Worm (Caenorhabditis elegans): ENCODE data around the gene lron-10.

lron-10 gene

ce11 chrIII:10633403-10633674, 12.2 kb upstream of the lron-10 start, which contains the start of gene Y39A1A.9:
TSS of gene Y39A1A.9 (minus strand) at chrIII:10633501.
- no peak for TF ChIP-seq ccch-3 (GFP tag; optimal IDR thresholded peaks at IDR 0.05)

DNA sequence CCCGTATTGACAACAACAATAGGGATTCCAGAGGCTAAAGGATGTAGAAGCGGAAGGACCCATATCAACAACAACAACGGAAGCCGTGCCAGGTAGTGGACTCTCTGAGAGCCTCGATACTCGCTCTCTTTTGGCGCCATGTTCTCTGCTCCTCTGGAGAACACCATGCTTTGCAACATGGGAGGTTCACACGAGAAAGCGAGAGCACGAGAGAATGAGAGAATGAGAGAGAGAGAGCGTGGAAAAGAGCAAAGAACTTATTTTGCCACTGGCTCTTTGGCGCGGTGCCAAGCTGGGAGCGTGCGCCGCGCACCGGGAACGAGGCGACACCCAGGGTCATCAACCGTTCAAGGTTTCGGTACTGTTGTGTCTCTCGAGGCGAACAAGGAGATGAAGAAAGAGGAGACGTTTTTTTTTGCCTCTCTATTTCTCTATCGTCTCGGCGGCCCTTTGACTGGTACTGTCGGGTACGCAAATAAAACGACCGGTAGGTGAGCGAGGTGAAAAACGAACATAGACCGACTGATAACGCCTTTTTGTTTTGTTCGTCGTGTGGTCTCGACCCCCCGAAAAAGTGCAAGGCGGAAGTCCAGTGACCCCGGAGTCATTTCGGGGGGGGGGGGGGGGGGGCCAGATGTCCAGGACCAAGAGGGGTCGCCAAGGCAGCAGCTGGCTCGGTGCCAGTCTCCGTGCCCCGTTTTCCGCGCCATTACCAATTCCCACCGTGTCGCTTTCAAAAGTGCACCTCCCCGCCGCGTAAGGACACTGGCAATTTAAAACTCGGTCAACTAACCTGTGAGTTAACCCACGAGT, 11.6 kb upstream of the lron-10 start, which contains the start of gene Y39A1A.10:
Gene Y39A1A.10, plus strand, starts transcription at position 139 of the 813 bp plus-strand sequence.
- TF ChIP-seq lsl-1 (GFP tag; optimal IDR thresholded peaks at IDR 0.05) (no peak), ama-1 (optimal IDR thresholded peaks at IDR 0.05) (no peak), ama-1 (GFP tag; optimal IDR thresholded peaks at IDR 0.05) (no peak), hsf-1 (GFP tag; IDR thresholded peaks at IDR 0.05) (no peak), pha-4 (tag; optimal IDR thresholded peaks at IDR 0.05) (no peak), die-1 (tag; optimal IDR thresholded peaks at IDR 0.05) (no peak), attf-6 (GFP tag; IDR thresholded peaks at IDR 0.05) (no peak), ztf-6 (GFP tag; IDR thresholded peaks at IDR 0.05) (no peak), B0336.3 (GFP tag; IDR thresholded peaks at IDR 0.05) (no peak), C06A6.2 (GFP tag; conservative IDR thresholded peaks at IDR 0.05) (no peak), xnd-1 (tag; optimal IDR thresholded peaks at IDR 0.05) (no peak), cebp-1 (GFP tag; IDR thresholded peaks at IDR 0.05) (no peak), cebp-1 (tag; optimal IDR thresholded peaks at IDR 0.05) (peak; percentile 4), let-526 (GFP tag; IDR thresholded peaks at IDR 0.05) (no peak), zfh-2 (GFP tag; conservative IDR thresholded peaks at IDR 0.05) (peak; percentile 84), tlf-1 (GFP tag; optimal IDR thresholded peaks at IDR 0.05) (no peak), F10E7.11 (tag; optimal IDR thresholded peaks at IDR 0.05) (no peak), K12H6.12 (tag; optimal IDR thresholded peaks at IDR 0.05) (no peak), rcor-1 (GFP tag; IDR thresholded peaks at IDR 0.05) (no peak), nfyb-1 (GFP tag; IDR thresholded peaks at IDR 0.05) (0 out of 2 replicates have a peak, but pooled peaks have one; percentile 54), lin-26 (GFP tag; IDR thresholded peaks at IDR 0.05) (0 out of 2 replicates have a peak, but pooled peaks have one; percentile 11), nhr-27 (tag; optimal IDR thresholded peaks at IDR 0.05) (no peak), ceh-91 (GFP tag; IDR thresholded peaks at IDR 0.05) (no peak), F52B5.7 (tag; optimal IDR thresholded peaks at IDR 0.05) (no peak), dpl-1 (GFP tag; optimal IDR thresholded peaks at IDR 0.05) (no peak), tbx-9 (tag; optimal IDR thresholded peaks at IDR 0.05; ENCODE audit: borderline replicate concordance) (no peak), egl-18 (GFP tag; IDR thresholded peaks at IDR 0.05) (no peak), lir-1 (GFP tag; conservative IDR thresholded peaks at IDR 0.05) (no peak), ceh-58 (GFP tag; IDR thresholded peaks at IDR 0.05) (0 out of 2 replicates have a peak, but pooled peaks have one; percentile 74), egrh-3 (GFP tag; IDR thresholded peaks at IDR 0.05) (peak; percentile 95), nhr-179 (tag; optimal IDR thresholded peaks at IDR 0.05) (no peak)

DNA sequence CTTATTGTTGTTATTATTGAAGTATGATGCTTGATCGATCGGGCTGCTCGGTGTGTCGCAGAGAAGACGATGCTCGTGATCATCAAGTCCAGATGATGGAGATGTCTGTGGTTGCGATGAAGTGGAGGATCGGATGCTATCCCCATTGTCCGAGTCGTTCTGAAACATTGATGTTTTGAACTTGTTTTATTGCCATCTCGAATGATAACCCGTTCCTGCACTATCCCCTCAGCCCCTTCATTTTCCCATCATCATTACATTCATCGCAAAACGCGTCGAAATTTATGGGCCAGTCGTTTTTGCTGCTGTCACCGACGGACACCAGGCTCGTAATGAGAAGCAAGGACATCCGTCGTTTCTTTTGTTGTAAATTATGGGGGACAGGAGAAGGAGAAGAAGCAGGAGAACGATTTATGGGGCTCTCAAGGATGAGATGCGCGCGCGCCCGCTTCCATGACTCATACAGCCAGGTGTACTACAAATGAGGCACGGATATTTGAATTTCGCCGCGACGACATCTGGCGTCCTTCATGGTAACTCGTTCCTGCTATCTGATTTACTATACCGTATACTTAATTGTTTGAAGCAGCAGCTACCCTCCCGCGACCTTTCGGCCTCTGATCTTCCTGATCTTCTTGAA, 10.8 kb upstream of the lron-10 start:
- no peak for TF ChIP-seq hmg-20 (GFP tag; IDR thresholded peaks at IDR 0.05)
- no peak for TF ChIP-seq madf-3 (GFP tag; IDR thresholded peaks at IDR 0.05)
- no peak for TF ChIP-seq lin-54 (GFP tag; optimal IDR thresholded peaks at IDR 0.05)
- no peak for TF ChIP-seq F23B12.7 (tag; optimal IDR thresholded peaks at IDR 0.05; ENCODE audit: insufficient read depth)
- TF ChIP-seq Y95B8A.8 (GFP tag; IDR thresholded peaks at IDR 0.05) = no peak
- no peak for TF ChIP-seq rcor-1 (GFP tag; IDR thresholded peaks at IDR 0.05)
- TF ChIP-seq F33H1.4 (GFP tag; IDR thresholded peaks at IDR 0.05) = no peak
- TF ChIP-seq xnd-1 (tag; optimal IDR thresholded peaks at IDR 0.05) = no peak
- no peak for TF ChIP-seq rec-8 (tag; optimal IDR thresholded peaks at IDR 0.05)
- TF ChIP-seq madf-6 (GFP tag; IDR thresholded peaks at IDR 0.05) = no peak
- no peak for TF ChIP-seq dpl-1 (GFP tag; optimal IDR thresholded peaks at IDR 0.05)
- TF ChIP-seq lag-1 (GFP tag; IDR thresholded peaks at IDR 0.05) = no peak
- no peak for TF ChIP-seq nhr-179 (tag; optimal IDR thresholded peaks at IDR 0.05)
- no peak for TF ChIP-seq snpc-1.3 (tag; optimal IDR thresholded peaks at IDR 0.05; ENCODE audit: insufficient read depth)

All from whole organism, young adult.